Worm (Caenorhabditis elegans) whole organism, L4 larva: ENCODE data around the gene ceh-36.
A peak's percentile ranks its signal among the peaks of the same experiment; 100 is the strongest.

Experiments
- F10B5.3 ChIP-seq: sonication (generic microtip); optimal IDR thresholded peaks from 2 replicates; lab custom pipeline; 2016; ENCODE audit warnings: mild to moderate bottlenecking, missing genetic modification characterization, missing compliant biosample characterization
- F26F4.8 ChIP-seq: fragments of 200-800 bp; sonication (Bioruptor generic); conservative IDR thresholded peaks from 2 replicates; pipeline ENCODE4 v1.3.6; 2022; ENCODE audit warnings: missing genetic modification characterization, missing compliant biosample characterization
- F37D6.2 ChIP-seq: sonication (generic microtip); optimal IDR thresholded peaks from 2 replicates; lab custom pipeline; 2016; ENCODE audit warnings: mild to moderate bottlenecking, missing genetic modification characterization, missing compliant biosample characterization
- T26A8.4 ChIP-seq: fragments of 200-800 bp; sonication (Bioruptor generic); IDR thresholded peaks from 2 replicates; pipeline ENCODE4 v1.3.6; 2022; ENCODE audit warnings: missing genetic modification characterization, missing compliant biosample characterization
- Y48G9A.11 ChIP-seq: fragments of 200-800 bp; sonication (Bioruptor generic); IDR thresholded peaks from 2 replicates; pipeline ENCODE4 v1.3.6; 2022; ENCODE audit warnings: missing genetic modification reagents, missing genetic modification characterization, missing compliant biosample characterization
- Y75B8A.6 ChIP-seq: fragments of 200-800 bp; sonication (Bioruptor generic); IDR thresholded peaks from 2 replicates; pipeline ENCODE4 v1.3.6; 2022; ENCODE audit warnings: missing genetic modification reagents, missing genetic modification characterization, missing compliant biosample characterization
- ZK337.2 ChIP-seq: fragments of 200-800 bp; sonication (Bioruptor generic); IDR thresholded peaks from 2 replicates; pipeline ENCODE4 v1.3.6; 2022; ENCODE audit warnings: missing genetic modification reagents, missing genetic modification characterization, missing compliant biosample characterization
- aha-1 ChIP-seq: fragments of 150-350 bp; peaks from one replicate; lab custom pipeline; 2014; ENCODE audit warnings: missing biosample characterization, missing genetic modification characterization
- ceh-28 ChIP-seq: fragments of 150-350 bp; optimal IDR thresholded peaks from 2 replicates; lab custom pipeline; 2014; ENCODE audit warnings: missing biosample characterization, missing genetic modification reagents, missing genetic modification characterization
- ceh-32 ChIP-seq: sonication (generic microtip); optimal IDR thresholded peaks from 2 replicates; lab custom pipeline; 2016; ENCODE audit warnings: mild to moderate bottlenecking, missing genetic modification characterization, missing compliant biosample characterization; ENCODE audit not compliant: poor library complexity
- ces-1 ChIP-seq: fragments of 150-350 bp; sonication (generic microtip); optimal IDR thresholded peaks from 4 replicates; lab custom pipeline; 2014; ENCODE audit warnings: missing biosample characterization, missing genetic modification reagents, missing genetic modification characterization
- ctbp-1 ChIP-seq: fragments of 200-800 bp; sonication (Bioruptor generic); IDR thresholded peaks from 2 replicates; pipeline ENCODE4 v1.3.6; 2022; ENCODE audit warnings: missing genetic modification reagents, missing genetic modification characterization, missing compliant biosample characterization
- daf-16 ChIP-seq, 3 experiments: sonication (generic microtip); optimal IDR thresholded peaks; 2 replicates each; lab custom pipeline; 2016 to 2017; ENCODE audit warnings: missing genetic modification characterization in 3 of 3, missing genetic modification reagents in 3 of 3, mild to moderate bottlenecking in 2 of 3, missing compliant biosample characterization in 2 of 3, missing biosample characterization in 1 of 3, moderate library complexity in 1 of 3
- daf-8 ChIP-seq: fragments of 200-800 bp; sonication (Bioruptor generic); IDR thresholded peaks from 2 replicates; pipeline ENCODE4 v1.3.6; 2022; ENCODE audit warnings: missing genetic modification characterization, missing compliant biosample characterization
- dmd-6 ChIP-seq: fragments of 200-800 bp; sonication (Bioruptor generic); IDR thresholded peaks from 2 replicates; pipeline ENCODE4 v1.3.6; 2022; ENCODE audit warnings: missing genetic modification reagents, missing genetic modification characterization, missing compliant biosample characterization
- dmd-8 ChIP-seq: fragments of 200-800 bp; sonication (Bioruptor generic); IDR thresholded peaks from 2 replicates; pipeline ENCODE4 v1.3.6; 2022; ENCODE audit warnings: missing genetic modification characterization, missing compliant biosample characterization
- dmd-9 ChIP-seq: fragments of 200-800 bp; sonication (Bioruptor generic); IDR thresholded peaks from 2 replicates; pipeline ENCODE4 v1.3.6; 2022; ENCODE audit warnings: missing genetic modification reagents, missing genetic modification characterization, missing compliant biosample characterization
- dpl-1 ChIP-seq: fragments of 150-350 bp; optimal IDR thresholded peaks from 2 replicates; lab custom pipeline; 2014; ENCODE audit warnings: missing biosample characterization, missing genetic modification reagents, missing genetic modification characterization
- dve-1 ChIP-seq: sonication (generic microtip); optimal IDR thresholded peaks from 2 replicates; lab custom pipeline; 2017; ENCODE audit warnings: antibody characterized with exemption, mild to moderate bottlenecking, missing genetic modification characterization, missing compliant biosample characterization; ENCODE audit not compliant: insufficient read depth
- gei-8 ChIP-seq: fragments of 200-800 bp; sonication (Bioruptor generic); optimal IDR thresholded peaks from 2 replicates; lab custom pipeline; 2018; ENCODE audit warnings: mild to moderate bottlenecking, missing genetic modification characterization, missing compliant biosample characterization
- hlh-30 ChIP-seq: sonication (generic microtip); optimal IDR thresholded peaks from 2 replicates; lab custom pipeline; 2017; ENCODE audit warnings: antibody characterized with exemption, mild to moderate bottlenecking, missing genetic modification characterization, missing compliant biosample characterization; ENCODE audit not compliant: insufficient read depth
- hmg-1.1 ChIP-seq: fragments of 200-800 bp; sonication (Bioruptor generic); IDR thresholded peaks from 2 replicates; pipeline ENCODE4 v1.3.6; 2022; ENCODE audit warnings: missing genetic modification reagents, missing genetic modification characterization, missing compliant biosample characterization
- jun-1 ChIP-seq: fragments of 150-350 bp; optimal IDR thresholded peaks from 2 replicates; lab custom pipeline; 2014; ENCODE audit warnings: missing biosample characterization, missing genetic modification reagents, missing genetic modification characterization
- lin-15B ChIP-seq: fragments of 150-350 bp; sonication (generic microtip); optimal IDR thresholded peaks from 3 replicates; lab custom pipeline; 2014; ENCODE audit warnings: missing biosample characterization, missing genetic modification characterization
- lin-38 ChIP-seq: fragments of 200-800 bp; sonication (Bioruptor generic); IDR thresholded peaks from 2 replicates; pipeline ENCODE4 v1.3.6; 2022; ENCODE audit warnings: missing genetic modification reagents, missing genetic modification characterization, missing compliant biosample characterization
- lsy-2 ChIP-seq, 2 experiments: fragments of 150-350 bp in 1 of 2; sonication (generic microtip) in 1 of 2; optimal IDR thresholded peaks; 2 replicates each; lab custom pipeline; 2014 to 2017; ENCODE audit warnings: missing biosample characterization in 2 of 2, missing genetic modification characterization in 2 of 2
- madf-5 ChIP-seq, 2 experiments: fragments of 200-800 bp; sonication (Bioruptor generic); IDR thresholded peaks; 2 replicates each; pipeline ENCODE4 v1.3.6; 2022; ENCODE audit warnings: missing compliant biosample characterization in 2 of 2, missing genetic modification characterization in 2 of 2
- mdl-1 ChIP-seq, 2 experiments: fragments of 150-350 bp in 1 of 2; sonication (generic microtip) in 1 of 2; optimal IDR thresholded peaks; 2 replicates each; lab custom pipeline; 2014 to 2017; ENCODE audit warnings: missing biosample characterization in 2 of 2, missing genetic modification characterization in 2 of 2
- mxl-3 ChIP-seq: fragments of 200-800 bp; sonication (Bioruptor generic); optimal IDR thresholded peaks from 2 replicates; lab custom pipeline; 2018; ENCODE audit warnings: mild to moderate bottlenecking, missing genetic modification characterization, missing compliant biosample characterization
- nhr-102 ChIP-seq: sonication (generic microtip); optimal IDR thresholded peaks from 2 replicates; lab custom pipeline; 2016; ENCODE audit warnings: mild to moderate bottlenecking, missing genetic modification characterization, moderate library complexity, missing compliant biosample characterization
- nhr-11 ChIP-seq: fragments of 150-350 bp; optimal IDR thresholded peaks from 2 replicates; lab custom pipeline; 2014; ENCODE audit warnings: missing biosample characterization, missing genetic modification characterization
- nhr-237 ChIP-seq: sonication (generic microtip); optimal IDR thresholded peaks from 2 replicates; lab custom pipeline; 2017; ENCODE audit warnings: missing biosample characterization, missing genetic modification characterization
- nhr-41 ChIP-seq: fragments of 200-800 bp; sonication (Bioruptor generic); IDR thresholded peaks from 2 replicates; pipeline ENCODE4 v1.3.6; 2022; ENCODE audit warnings: missing genetic modification reagents, missing genetic modification characterization, missing compliant biosample characterization
- nhr-42 ChIP-seq: fragments of 200-800 bp; sonication (Bioruptor generic); IDR thresholded peaks from 2 replicates; pipeline ENCODE4 v1.3.6; 2022; ENCODE audit warnings: missing genetic modification characterization, missing compliant biosample characterization
- nhr-48 ChIP-seq: sonication (generic microtip); optimal IDR thresholded peaks from 2 replicates; lab custom pipeline; 2016; ENCODE audit warnings: mild to moderate bottlenecking, missing genetic modification characterization, missing compliant biosample characterization
- php-3 ChIP-seq: fragments of 200-800 bp; sonication (Bioruptor generic); IDR thresholded peaks from 2 replicates; pipeline ENCODE4 v1.3.6; 2022; ENCODE audit warnings: missing genetic modification reagents, missing genetic modification characterization, missing compliant biosample characterization
- rbr-2 ChIP-seq: sonication (generic microtip); optimal IDR thresholded peaks from 2 replicates; lab custom pipeline; 2016; ENCODE audit warnings: missing genotype, missing genetic modification characterization, missing compliant biosample characterization
- set-16 ChIP-seq: fragments of 200-800 bp; sonication (Bioruptor generic); IDR thresholded peaks from 2 replicates; pipeline ENCODE4 v1.3.6; 2022; ENCODE audit warnings: missing genetic modification reagents, missing genetic modification characterization, missing compliant biosample characterization
- snpc-1.2 ChIP-seq: fragments of 200-800 bp; sonication (Bioruptor generic); IDR thresholded peaks from 2 replicates; pipeline ENCODE4 v1.3.6; 2022; ENCODE audit warnings: missing genetic modification reagents, missing genetic modification characterization, missing compliant biosample characterization
- snpc-4 ChIP-seq: fragments of 150-350 bp; optimal IDR thresholded peaks from 2 replicates; lab custom pipeline; 2014; ENCODE audit warnings: missing biosample characterization, missing genetic modification characterization
- tag-97 ChIP-seq: fragments of 200-800 bp; sonication (Bioruptor generic); IDR thresholded peaks from 2 replicates; pipeline ENCODE4 v1.3.6; 2022; ENCODE audit warnings: missing genetic modification characterization, missing compliant biosample characterization
- unc-62 ChIP-seq, 3 experiments: fragments of 150-350 bp in 1 of 3; sonication (generic microtip); optimal IDR thresholded peaks in 2 of 3; peaks in 1 of 3; 1 replicate in 1 of 3; 2 replicates in 2 of 3; lab custom pipeline; 2014 to 2017; ENCODE audit warnings: missing biosample characterization in 3 of 3, missing genetic modification characterization in 3 of 3, missing genetic modification reagents in 3 of 3, missing genotype in 1 of 3
- zip-2 ChIP-seq: fragments of 150-350 bp; optimal IDR thresholded peaks from 2 replicates; lab custom pipeline; 2014; ENCODE audit warnings: missing biosample characterization, missing genetic modification characterization

Gene ceh-36

ce11 chrX:14179488-14179887 is 6.9 kb downstream of the ceh-36 start:
- TF ChIP-seq aha-1 (tag; lab: Kevin White, UChicago) (peak; percentile 93), madf-5 (GFP tag; IDR thresholded peaks at IDR 0.05; lab: Robert Waterston, UW) (no peak), lin-15B (no peak), zip-2 (no peak), daf-8 (no peak), dve-1 (tag; lab: Kevin White, UChicago) (no peak), nhr-48 (no peak)

- no peak for TF ChIP-seq tag-97 (GFP tag; lab: Robert Waterston, UW)
- no peak for TF ChIP-seq dpl-1 (GFP tag; lab: Kevin White, UChicago)
- TF ChIP-seq lin-38 = no peak
- no peak for TF ChIP-seq F37D6.2 (tag; lab: Kevin White, UChicago)
- TF ChIP-seq aha-1 (tag; lab: Kevin White, UChicago) = no peak
- TF ChIP-seq Y48G9A.11 (GFP tag; lab: Robert Waterston, UW) = no peak
- no peak for TF ChIP-seq lsy-2 (tag; optimal IDR thresholded peaks at IDR 0.05; lab: Kevin White, UChicago)
- TF ChIP-seq, all 104 proteins: peak for 0
These were observed 7.7 kb downstream of the ceh-36 start, which contains the start of gene C37E2.10 for ce11 chrX:14178688-14179087. Gene C37E2.10 (plus strand): TSS chrX:14178988.

- TF ChIP-seq mdl-1 (tag; optimal IDR thresholded peaks at IDR 0.05; lab: Kevin White, UChicago) (no peak), unc-62 (GFP tag; optimal IDR thresholded peaks at IDR 0.05 in 1 of 2; lab: Kevin White, UChicago) (peak in 1 of 2 experiments; percentile 41), unc-62 (tag; optimal IDR thresholded peaks at IDR 0.05; lab: Kevin White, UChicago) (no peak)
These were observed 10.6 kb downstream of the ceh-36 start, which contains the start of gene C37E2.2 for ce11 chrX:14175740-14176139. Gene C37E2.2 (plus strand): TSS chrX:14176040.

- TF ChIP-seq dmd-8 (GFP tag; lab: Robert Waterston, UW) = no peak
- no peak for TF ChIP-seq dmd-6 (GFP tag; lab: Robert Waterston, UW)
- TF ChIP-seq jun-1 (tag; lab: Kevin White, UChicago) = peak; percentile 9
- no peak for TF ChIP-seq F10B5.3
- TF ChIP-seq mxl-3 (GFP tag; lab: Kevin White, UChicago) = peak; percentile 72
- TF ChIP-seq dve-1 (tag; lab: Kevin White, UChicago) = peak; percentile 85
- peak; percentile 1 for TF ChIP-seq snpc-4 (tag; lab: Kevin White, UChicago)
- TF ChIP-seq hlh-30 (tag; lab: Kevin White, UChicago) = peak; percentile 73
- no peak for TF ChIP-seq ces-1 (GFP tag; lab: Kevin White, UChicago)
- TF ChIP-seq php-3 (GFP tag; lab: Robert Waterston, UW) = no peak
- peak; percentile 69 for TF ChIP-seq aha-1 (tag; lab: Kevin White, UChicago)
- peak; percentile 71; the same call in 1 of the 2 replicates for TF ChIP-seq hmg-1.1 (GFP tag; lab: Robert Waterston, UW)
- TF ChIP-seq lsy-2 (tag; optimal IDR thresholded peaks at IDR 0.05; lab: Kevin White, UChicago) = peak in 1 of 2 experiments; percentile 80
- TF ChIP-seq nhr-102 (tag; lab: Kevin White, UChicago) = peak; percentile 6
- TF ChIP-seq nhr-11 (tag; lab: Kevin White, UChicago) = peak; percentile 62
- peak; percentile 68 for TF ChIP-seq dpl-1 (GFP tag; lab: Kevin White, UChicago)
- TF ChIP-seq snpc-1.2 (GFP tag; lab: Robert Waterston, UW) = no peak
- TF ChIP-seq ceh-32 (tag; lab: Kevin White, UChicago) = no peak
- TF ChIP-seq dmd-9 (GFP tag; lab: Robert Waterston, UW) = no peak
- TF ChIP-seq daf-16 (GFP tag; optimal IDR thresholded peaks at IDR 0.05; lab: Kevin White, UChicago) = peak in 1 of 2 experiments; percentile 88
- TF ChIP-seq daf-16 (tag; optimal IDR thresholded peaks at IDR 0.05; lab: Kevin White, UChicago) = peak; percentile 72
- TF ChIP-seq ceh-28 = peak; percentile 51
- TF ChIP-seq Y75B8A.6 (GFP tag; lab: Robert Waterston, UW) = no peak
- TF ChIP-seq nhr-237 (tag; lab: Kevin White, UChicago) = no peak
- TF ChIP-seq set-16 (GFP tag; lab: Robert Waterston, UW) = no peak
- peak; percentile 47 for TF ChIP-seq F37D6.2 (tag; lab: Kevin White, UChicago)
- TF ChIP-seq nhr-41 (GFP tag; lab: Robert Waterston, UW) = no peak
- TF ChIP-seq ctbp-1 (GFP tag; lab: Robert Waterston, UW) = peak; percentile 53; the same call in 1 of the 2 replicates
- TF ChIP-seq T26A8.4 = peak; percentile 42; the same call in 1 of the 2 replicates
- TF ChIP-seq F26F4.8 (GFP tag; lab: Robert Waterston, UW) = no peak
- TF ChIP-seq nhr-42 (GFP tag; lab: Robert Waterston, UW) = no peak
- TF ChIP-seq rbr-2 (tag; lab: Kevin White, UChicago) = peak; percentile 71
- TF ChIP-seq ZK337.2 = no peak
- TF ChIP-seq mdl-1 (tag; optimal IDR thresholded peaks at IDR 0.05; lab: Kevin White, UChicago) = peak in 1 of 2 experiments; percentile 61
- TF ChIP-seq gei-8 (GFP tag; lab: Kevin White, UChicago) = no peak
- peak in 1 of 2 experiments; percentile 85 for TF ChIP-seq unc-62 (GFP tag; optimal IDR thresholded peaks at IDR 0.05 in 1 of 2; lab: Kevin White, UChicago)
- no peak for TF ChIP-seq unc-62 (tag; optimal IDR thresholded peaks at IDR 0.05; lab: Kevin White, UChicago)
These were observed 12.5 kb downstream of the ceh-36 start, which contains the start of gene idhb-1 for ce11 chrX:14173850-14174249. Gene idhb-1 (minus strand): TSS chrX:14174063.
